Fruit fly (Drosophila melanogaster): ENCODE results near the gene Crk.

The Crk gene

dm6 chr4:210011-210649 is at the start of gene Crk:
Crk (plus strand) TSS chr4:210224.
- TF ChIP-seq cnc (optimal IDR thresholded peaks at IDR 0.05) = no peak
- TF ChIP-seq Mnt (GFP tag; optimal IDR thresholded peaks at IDR 0.05) = no peak
- no peak for TF ChIP-seq CG7045 (GFP tag; optimal IDR thresholded peaks at IDR 0.05)
- TF ChIP-seq kay (GFP tag; ENCODE audit: borderline replicate concordance) = peak; percentile 75
- TF ChIP-seq CG14711 (tag; optimal IDR thresholded peaks at IDR 0.05) = no peak
- peak; percentile 33 for TF ChIP-seq CG1620 (GFP tag; optimal IDR thresholded peaks at IDR 0.05)
- no peak for TF ChIP-seq CG5204 (GFP tag; optimal IDR thresholded peaks at IDR 0.05)
- no peak for TF ChIP-seq pad (GFP tag; optimal IDR thresholded peaks at IDR 0.05)
- peak; percentile 3 for TF ChIP-seq bab1 (GFP tag; optimal IDR thresholded peaks at IDR 0.05)
- no peak for TF ChIP-seq ovo (GFP tag; optimal IDR thresholded peaks at IDR 0.05)
- TF ChIP-seq CG7101 (tag; optimal IDR thresholded peaks at IDR 0.05) = no peak
- no peak for TF ChIP-seq CG11617 (GFP tag; optimal IDR thresholded peaks at IDR 0.05)
- TF ChIP-seq CG12768 (GFP tag; optimal IDR thresholded peaks at IDR 0.05) = no peak
- TF ChIP-seq toe (GFP tag; optimal IDR thresholded peaks at IDR 0.05) = no peak
- TF ChIP-seq tj (GFP tag; optimal IDR thresholded peaks at IDR 0.05) = no peak

dm6 chr4:165159-165558 is 44.9 kb upstream of the Crk start:
- TF ChIP-seq CG7045 (GFP tag; optimal IDR thresholded peaks at IDR 0.05) = no peak
- TF ChIP-seq kay (GFP tag; ENCODE audit: borderline replicate concordance) = no peak
- TF ChIP-seq tj (GFP tag; optimal IDR thresholded peaks at IDR 0.05) = no peak
- TF ChIP-seq CG11617 (GFP tag; optimal IDR thresholded peaks at IDR 0.05) = no peak
- TF ChIP-seq bab1 (GFP tag; optimal IDR thresholded peaks at IDR 0.05) = no peak
- no peak for TF ChIP-seq CG14711 (tag; optimal IDR thresholded peaks at IDR 0.05)
- no peak for TF ChIP-seq CG1620 (GFP tag; optimal IDR thresholded peaks at IDR 0.05)
- no peak for TF ChIP-seq Mnt (GFP tag; optimal IDR thresholded peaks at IDR 0.05)
- no peak for TF ChIP-seq Crg-1 (GFP tag; optimal IDR thresholded peaks at IDR 0.05)
- TF ChIP-seq toe (GFP tag; optimal IDR thresholded peaks at IDR 0.05) = no peak
- TF ChIP-seq CG5204 (GFP tag; optimal IDR thresholded peaks at IDR 0.05) = no peak
- TF ChIP-seq CG12768 (GFP tag; optimal IDR thresholded peaks at IDR 0.05) = no peak

dm6 chr4:167515-167914 is 42.5 kb upstream of the Crk start:
- no peak for TF ChIP-seq kay (GFP tag; ENCODE audit: borderline replicate concordance)
- TF ChIP-seq CG14711 (tag; optimal IDR thresholded peaks at IDR 0.05) = no peak
- TF ChIP-seq Mnt (GFP tag; optimal IDR thresholded peaks at IDR 0.05) = no peak
- TF ChIP-seq ovo (GFP tag; optimal IDR thresholded peaks at IDR 0.05) = no peak
- no peak for TF ChIP-seq CG11617 (GFP tag; optimal IDR thresholded peaks at IDR 0.05)
- no peak for TF ChIP-seq tj (GFP tag; optimal IDR thresholded peaks at IDR 0.05)
- TF ChIP-seq bab1 (GFP tag; optimal IDR thresholded peaks at IDR 0.05) = no peak

- TF ChIP-seq kay (GFP tag; ENCODE audit: borderline replicate concordance) = peak; percentile 63
- no peak for TF ChIP-seq pad (GFP tag; optimal IDR thresholded peaks at IDR 0.05)
Observed at dm6 chr4:174526-174925, 35.5 kb upstream of the Crk start.

dm6 chr4:175245-175644 is 34.8 kb upstream of the Crk start, which contains the start of gene CG33978:
CG33978 (minus strand) TSS chr4:175639.
- TF ChIP-seq bab1 (GFP tag; optimal IDR thresholded peaks at IDR 0.05) (no peak), CG5204 (GFP tag; optimal IDR thresholded peaks at IDR 0.05) (no peak), CG14711 (tag; optimal IDR thresholded peaks at IDR 0.05) (no peak), kay (GFP tag; ENCODE audit: borderline replicate concordance) (no peak), CG12768 (GFP tag; optimal IDR thresholded peaks at IDR 0.05) (no peak), Crg-1 (GFP tag; optimal IDR thresholded peaks at IDR 0.05) (no peak), Mnt (GFP tag; optimal IDR thresholded peaks at IDR 0.05) (no peak), CG7101 (tag; optimal IDR thresholded peaks at IDR 0.05) (no peak), Hr96 (GFP tag; optimal IDR thresholded peaks at IDR 0.05) (no peak), CG7045 (GFP tag; optimal IDR thresholded peaks at IDR 0.05) (no peak), Clk (GFP tag; optimal IDR thresholded peaks at IDR 0.05) (no peak), CG1620 (GFP tag; optimal IDR thresholded peaks at IDR 0.05) (no peak), CG11617 (GFP tag; optimal IDR thresholded peaks at IDR 0.05) (no peak), CG33017 (tag; optimal IDR thresholded peaks at IDR 0.05) (no peak), pad (GFP tag; optimal IDR thresholded peaks at IDR 0.05) (no peak)

dm6 chr4:179062-179919 is 30.7 kb upstream of the Crk start, which contains the start of gene Arl4:
Arl4 (minus strand) TSS chr4:179389.
- TF ChIP-seq ovo (GFP tag; optimal IDR thresholded peaks at IDR 0.05) (no peak), pad (GFP tag; optimal IDR thresholded peaks at IDR 0.05) (no peak), kay (GFP tag; ENCODE audit: borderline replicate concordance) (no peak), Clk (GFP tag; optimal IDR thresholded peaks at IDR 0.05) (no peak), CG7045 (GFP tag; optimal IDR thresholded peaks at IDR 0.05) (no peak), toe (GFP tag; optimal IDR thresholded peaks at IDR 0.05) (no peak), Crg-1 (GFP tag; optimal IDR thresholded peaks at IDR 0.05) (no peak), bab1 (GFP tag; optimal IDR thresholded peaks at IDR 0.05) (peak; percentile 11), Mnt (GFP tag; optimal IDR thresholded peaks at IDR 0.05) (no peak), CG11617 (GFP tag; optimal IDR thresholded peaks at IDR 0.05) (no peak), tj (GFP tag; optimal IDR thresholded peaks at IDR 0.05) (no peak), CG1620 (GFP tag; optimal IDR thresholded peaks at IDR 0.05) (peak; percentile 16), CG33017 (tag; optimal IDR thresholded peaks at IDR 0.05) (no peak), CG5204 (GFP tag; optimal IDR thresholded peaks at IDR 0.05) (no peak), CG14711 (tag; optimal IDR thresholded peaks at IDR 0.05) (peak; percentile 81), CG12768 (GFP tag; optimal IDR thresholded peaks at IDR 0.05) (no peak), cnc (optimal IDR thresholded peaks at IDR 0.05) (no peak)
